Worm (Caenorhabditis elegans): Measurements from ENCODE around the gene Y49E10.30.
"Not testable (repeated sequence)": the region's sequence is repeated elsewhere in the genome, so short reads cannot be mapped to it uniquely, and the experiment has no call there.

DNA sequence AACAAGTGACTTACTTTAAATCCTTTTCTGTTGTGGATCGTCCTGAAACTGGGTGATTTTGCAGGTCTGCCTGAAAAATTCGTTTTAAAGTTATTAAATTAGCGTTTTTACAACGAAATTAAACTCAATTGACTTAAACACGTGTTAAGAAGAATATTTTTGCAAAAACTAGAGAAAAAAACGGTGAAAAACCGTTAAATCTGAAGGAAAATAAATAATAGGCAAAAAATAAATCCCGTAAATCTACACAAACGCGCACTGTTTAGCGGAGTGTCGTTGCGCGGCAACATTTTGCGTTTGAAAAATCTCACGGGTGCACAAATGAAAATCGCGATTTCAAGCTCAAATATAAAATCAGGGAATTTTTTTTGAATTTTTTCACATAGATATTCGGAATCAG lies 23.2 kb upstream of the Y49E10.30 start:
- TF ChIP-seq ama-1 (optimal IDR thresholded peaks at IDR 0.05); snpc-4 (tag; optimal IDR thresholded peaks at IDR 0.05); lin-13 (GFP tag; optimal IDR thresholded peaks at IDR 0.05); pha-4 (GFP tag; IDR thresholded peaks at IDR 0.05); pha-4 (tag; optimal IDR thresholded peaks at IDR 0.05); ceh-44 (GFP tag; IDR thresholded peaks at IDR 0.05); nhr-25 (tag; optimal IDR thresholded peaks at IDR 0.05; ENCODE audit: borderline replicate concordance, insufficient read depth); snpc-1.2 (GFP tag; IDR thresholded peaks at IDR 0.05); hmg-1.1 (GFP tag; IDR thresholded peaks at IDR 0.05); nhr-237 (tag; optimal IDR thresholded peaks at IDR 0.05); gei-8 (GFP tag; optimal IDR thresholded peaks at IDR 0.05): not testable (repeated sequence)

Measured in whole organism, L4 larva.